Worm (Caenorhabditis elegans): Measurements from ENCODE around the gene F54F7.10.

DNA sequence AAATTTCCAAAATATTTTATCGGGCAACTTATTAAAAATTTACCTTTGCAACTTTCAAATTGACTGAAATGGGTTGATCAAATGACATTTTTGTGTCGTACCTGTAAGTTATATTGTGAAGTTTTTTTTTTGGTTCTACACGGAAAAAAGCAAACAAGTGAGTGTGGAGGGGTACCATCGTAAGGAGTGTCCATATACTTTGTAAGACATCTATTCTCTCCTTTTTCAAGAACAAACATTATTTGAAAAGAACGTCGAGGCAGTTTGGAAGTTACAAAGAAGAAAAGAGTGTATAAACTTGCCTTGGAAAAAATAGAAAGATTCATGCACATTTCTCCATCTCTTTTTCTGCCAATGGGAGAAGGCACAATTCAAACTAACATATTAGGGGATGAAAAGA is 26.0 kb upstream of the F54F7.10 start, which contains the start of gene taf-7.1:
- TF ChIP-seq klf-2 (GFP tag; conservative IDR thresholded peaks at IDR 0.05) (no peak), ztf-23 (GFP tag; IDR thresholded peaks at IDR 0.05) (no peak), flt-1 (GFP tag; IDR thresholded peaks at IDR 0.05) (no peak), tab-1 (GFP tag; IDR thresholded peaks at IDR 0.05) (no peak), T22C8.4 (GFP tag; IDR thresholded peaks at IDR 0.05) (no peak), ref-1 (GFP tag; conservative IDR thresholded peaks at IDR 0.05) (no peak), med-1 (GFP tag; optimal IDR thresholded peaks at IDR 0.05; ENCODE audit: insufficient read depth) (no peak), ztf-29 (GFP tag; IDR thresholded peaks at IDR 0.05) (no peak)

Measured in whole organism, midembryonic.